Worm (Caenorhabditis elegans): ENCODE data around the gene T19H5.6.

Gene T19H5.6

DNA sequence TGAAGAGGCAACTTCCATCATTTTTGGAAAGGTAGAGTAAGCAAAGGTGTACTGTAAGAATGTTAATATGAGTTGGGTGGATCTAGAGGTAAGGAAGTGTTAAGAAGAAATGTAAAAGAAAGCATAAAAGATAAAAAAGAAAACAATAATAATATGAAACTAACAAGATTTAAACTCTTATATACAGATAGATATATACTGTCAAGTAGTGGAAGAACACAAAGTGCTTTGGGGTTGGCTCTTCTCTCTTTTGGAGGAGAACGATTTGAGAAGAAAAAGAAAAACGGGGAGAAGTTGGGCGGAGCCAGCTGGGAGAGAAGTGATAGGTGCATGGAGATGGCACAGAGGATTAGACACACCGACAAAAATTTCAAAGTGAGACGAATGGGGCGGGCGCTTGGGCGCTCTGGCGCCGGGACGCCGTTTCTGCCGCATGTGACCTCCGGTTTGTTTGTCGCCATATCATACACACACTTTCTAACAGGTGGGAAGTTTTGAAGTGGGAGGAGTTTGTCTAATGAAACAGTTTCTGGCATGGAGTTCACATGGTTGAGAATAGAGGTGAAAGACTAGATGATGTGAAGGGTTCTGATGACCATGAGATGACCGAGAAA lies 17.4 kb upstream of the T19H5.6 start, which contains the start of gene T19H5.4 (continued):
- no peak for TF ChIP-seq ekl-4 (GFP tag; IDR thresholded peaks at IDR 0.05)
- TF ChIP-seq snpc-1.1 (tag; optimal IDR thresholded peaks at IDR 0.05; ENCODE audit: insufficient read depth): no peak
- no peak for TF ChIP-seq F57C9.4 (tag; optimal IDR thresholded peaks at IDR 0.05)
- peak; percentile 52; the same call in 1 of the 2 replicates for TF ChIP-seq lin-26 (GFP tag; IDR thresholded peaks at IDR 0.05)
- no peak for TF ChIP-seq unc-130 (GFP tag; optimal IDR thresholded peaks at IDR 0.05)
- TF ChIP-seq let-607 (tag; optimal IDR thresholded peaks at IDR 0.05): no peak
- TF ChIP-seq snpc-3.4 (tag; optimal IDR thresholded peaks at IDR 0.05): no peak
- peak; percentile 67 for TF ChIP-seq somi-1 (GFP tag; optimal IDR thresholded peaks at IDR 0.05)
- TF ChIP-seq him-1 (tag; optimal IDR thresholded peaks at IDR 0.05): no peak
- no peak for TF ChIP-seq mel-28 (tag; optimal IDR thresholded peaks at IDR 0.05; ENCODE audit: borderline replicate concordance)
- no peak for TF ChIP-seq madf-3 (GFP tag; IDR thresholded peaks at IDR 0.05)
- no peak for TF ChIP-seq Y53G8AR.9 (GFP tag; conservative IDR thresholded peaks at IDR 0.05)
- TF ChIP-seq F33H1.4 (GFP tag; IDR thresholded peaks at IDR 0.05): no peak
- no peak for TF ChIP-seq F23B12.7 (tag; optimal IDR thresholded peaks at IDR 0.05; ENCODE audit: insufficient read depth)
- peak; percentile 23 for TF ChIP-seq ceh-27 (GFP tag; optimal IDR thresholded peaks at IDR 0.05)
- TF ChIP-seq C06A6.2 (GFP tag; conservative IDR thresholded peaks at IDR 0.05): no peak; the same call in 1 of the 2 replicates
- no peak for TF ChIP-seq nhr-179 (tag; optimal IDR thresholded peaks at IDR 0.05)
- no peak for TF ChIP-seq Y79H2A.3 (GFP tag; conservative IDR thresholded peaks at IDR 0.05)
- TF ChIP-seq atf-7 (tag; optimal IDR thresholded peaks at IDR 0.05): peak; percentile 48
- TF ChIP-seq madf-6 (GFP tag; IDR thresholded peaks at IDR 0.05): no peak
- TF ChIP-seq ztf-26 (tag; optimal IDR thresholded peaks at IDR 0.05): peak; percentile 80
- TF ChIP-seq pbrm-1 (GFP tag; IDR thresholded peaks at IDR 0.05): no peak
- no peak for TF ChIP-seq ceh-79 (tag; optimal IDR thresholded peaks at IDR 0.05)
- TF ChIP-seq hrde-1 (tag; optimal IDR thresholded peaks at IDR 0.05; ENCODE audit: borderline replicate concordance): no peak
- TF ChIP-seq Y67H2A.10 (GFP tag; conservative IDR thresholded peaks at IDR 0.05): no peak
- TF ChIP-seq ceh-40 (GFP tag; IDR thresholded peaks at IDR 0.05): no peak
- TF ChIP-seq T07F8.4 (tag; optimal IDR thresholded peaks at IDR 0.05): no peak
- TF ChIP-seq B0035.1 (tag; optimal IDR thresholded peaks at IDR 0.05): no peak
- no peak for TF ChIP-seq fkh-3 (tag; optimal IDR thresholded peaks at IDR 0.05)
- TF ChIP-seq xnd-1 (tag; optimal IDR thresholded peaks at IDR 0.05): no peak
- no peak for TF ChIP-seq ccch-3 (GFP tag; optimal IDR thresholded peaks at IDR 0.05)
- peak; percentile 59 for TF ChIP-seq ztf-22 (GFP tag; optimal IDR thresholded peaks at IDR 0.05)
- TF ChIP-seq zim-3 (tag; optimal IDR thresholded peaks at IDR 0.05): no peak
- no peak for TF ChIP-seq F10E7.11 (tag; optimal IDR thresholded peaks at IDR 0.05)
- no peak for TF ChIP-seq ztf-25 (GFP tag; IDR thresholded peaks at IDR 0.05)
- peak; percentile 62; the same call in 1 of the 2 replicates for TF ChIP-seq K11D2.4 (GFP tag; IDR thresholded peaks at IDR 0.05)
- TF ChIP-seq sdz-38 (tag; optimal IDR thresholded peaks at IDR 0.05): no peak
- peak; percentile 20 for TF ChIP-seq F22D6.2 (tag; optimal IDR thresholded peaks at IDR 0.05)
- TF ChIP-seq lir-1 (GFP tag; conservative IDR thresholded peaks at IDR 0.05): no peak
- no peak for TF ChIP-seq B0019.2 (GFP tag; conservative IDR thresholded peaks at IDR 0.05)
- peak; percentile 56; the same call in 1 of the 2 replicates for TF ChIP-seq B0336.3 (GFP tag; IDR thresholded peaks at IDR 0.05)
- peak; percentile 44; the same call in 1 of the 2 replicates for TF ChIP-seq dox-1 (GFP tag; IDR thresholded peaks at IDR 0.05)
- TF ChIP-seq lin-35 (GFP tag; optimal IDR thresholded peaks at IDR 0.05): no peak
- TF ChIP-seq mxl-1 (tag; optimal IDR thresholded peaks at IDR 0.05): no peak
- peak; percentile 14 for TF ChIP-seq madf-10 (tag; optimal IDR thresholded peaks at IDR 0.05)
- TF ChIP-seq efl-1 (GFP tag; optimal IDR thresholded peaks at IDR 0.05): no peak
- no peak for TF ChIP-seq hsf-1 (GFP tag; IDR thresholded peaks at IDR 0.05)

Data from whole organism, young adult.